ENCODE assay signal across 1 worm cellular context in the genomic region with DNA sequence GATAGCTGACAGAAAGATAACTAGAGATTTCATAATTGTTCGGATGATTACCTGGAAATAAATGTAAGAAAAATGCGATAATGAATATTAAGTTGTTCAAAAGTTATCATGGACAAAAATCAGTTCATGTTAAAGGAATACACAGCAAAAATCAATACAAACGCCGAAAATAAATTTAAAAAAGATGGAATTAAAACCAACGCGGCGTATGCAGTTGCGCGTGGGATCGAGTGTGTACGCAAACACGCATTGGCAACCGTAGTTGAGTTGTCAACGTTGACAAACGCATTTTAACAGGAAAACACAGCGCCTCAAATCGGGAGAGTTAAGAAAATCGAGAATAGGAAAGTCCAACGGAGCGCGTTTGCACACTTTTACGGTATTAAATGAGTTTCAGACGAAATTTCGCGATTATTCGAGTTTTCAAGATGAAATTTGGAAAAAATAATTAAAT.
TF ChIP-seq lines count a peak whose summit lies in the region.

A gene (minus strand): TSS at position 51 of the 454 bp plus-strand sequence.

TF ChIP-seq in whole organism, L1 larva, 84 proteins besides CTCF, POLR2A, EP300 and RAD21 (continued from another document):
- peak; percentile 78 for TF ChIP-seq nhr-71 (tag; optimal IDR thresholded peaks at IDR 0.05; lab: Kevin White, UChicago)
